Fruit fly (Drosophila melanogaster): ENCODE results near the gene CG33635.
A peak's percentile ranks its signal among the peaks of the same experiment; 100 is the strongest.

CG33635 gene

dm6 chr2L:131466-132270, 26.8 kb downstream of the CG33635 start, which contains the start of gene Gs1 (continued):
- TF ChIP-seq CG8281 (tag; optimal IDR thresholded peaks at IDR 0.05) (no peak), ara (GFP tag; IDR thresholded peaks at IDR 0.05) (no peak), chif (GFP tag; optimal IDR thresholded peaks at IDR 0.05) (no peak), CG11085 (GFP tag; IDR thresholded peaks at IDR 0.05) (no peak), tio (GFP tag; optimal IDR thresholded peaks at IDR 0.05) (no peak), CG11504 (tag; optimal IDR thresholded peaks at IDR 0.05) (peak; percentile 21), Optix (GFP tag; IDR thresholded peaks at IDR 0.05) (no peak), Sin3A (optimal IDR thresholded peaks at IDR 0.05) (no peak), Doc3 (GFP tag; IDR thresholded peaks at IDR 0.05; ENCODE audit: partially characterized antibody) (peak; percentile 14; the same call in 1 of the 3 replicates), sens (GFP tag) (peak; percentile 59), ap (GFP tag; IDR thresholded peaks at IDR 0.05) (no peak), CG16815 (GFP tag; optimal IDR thresholded peaks at IDR 0.05) (no peak), Atf6 (GFP tag; IDR thresholded peaks at IDR 0.05) (peak; percentile 64; the same call in 1 of the 2 replicates), ttk (GFP tag; IDR thresholded peaks at IDR 0.05) (peak; percentile 34; the same call in 1 of the 2 replicates), E2f2 (GFP tag; IDR thresholded peaks at IDR 0.05) (peak; percentile 34; the same call in 1 of the 2 replicates), MTF-1 (GFP tag; optimal IDR thresholded peaks at IDR 0.05; ENCODE audit: borderline replicate concordance) (peak; percentile 37), CG10565 (GFP tag; optimal IDR thresholded peaks at IDR 0.05) (no peak), CG7357 (GFP tag; IDR thresholded peaks at IDR 0.05) (no peak), D19B (GFP tag; optimal IDR thresholded peaks at IDR 0.05) (no peak), GATAe (GFP tag; conservative IDR thresholded peaks at IDR 0.05) (no peak; the same call in 1 of the 2 replicates), CG5180 (GFP tag; optimal IDR thresholded peaks at IDR 0.05) (peak; percentile 10), pho (GFP tag; optimal IDR thresholded peaks at IDR 0.05) (peak; percentile 17), amos (GFP tag; IDR thresholded peaks at IDR 0.05; ENCODE audit: partially characterized antibody) (peak; percentile 10; the same call in 1 of the 2 replicates), Ssrp (tag; optimal IDR thresholded peaks at IDR 0.05) (no peak), B-H2 (GFP tag; optimal IDR thresholded peaks at IDR 0.05) (peak; percentile 72), jigr1 (GFP tag; IDR thresholded peaks at IDR 0.05) (no peak), CG3163 (GFP tag; optimal IDR thresholded peaks at IDR 0.05) (no peak), CG14667 (GFP tag; IDR thresholded peaks at IDR 0.05) (no peak), scrt (GFP tag; optimal IDR thresholded peaks at IDR 0.05) (peak; percentile 41), CG4328 (GFP tag; optimal IDR thresholded peaks at IDR 0.05) (no peak), CG6654 (GFP tag; optimal IDR thresholded peaks at IDR 0.05) (no peak), Opbp (GFP tag; IDR thresholded peaks at IDR 0.05; ENCODE audit: partially characterized antibody) (0 out of 3 replicates have a peak, but pooled peaks have one; percentile 45), CG3726 (GFP tag; IDR thresholded peaks at IDR 0.05) (0 out of 3 replicates have a peak, but pooled peaks have one; percentile 5), Sry-δ (GFP tag; optimal IDR thresholded peaks at IDR 0.05) (no peak), Xrp1 (GFP tag; IDR thresholded peaks at IDR 0.05) (no peak), CG15011 (GFP tag; optimal IDR thresholded peaks at IDR 0.05) (no peak), Sry-β (GFP tag; optimal IDR thresholded peaks at IDR 0.05) (no peak), dati (GFP tag; IDR thresholded peaks at IDR 0.05) (no peak), psq (GFP tag; optimal IDR thresholded peaks at IDR 0.05) (no peak), CG32532 (GFP tag; IDR thresholded peaks at IDR 0.05) (peak; percentile 60; the same call in 1 of the 2 replicates), CG12659 (GFP tag; optimal IDR thresholded peaks at IDR 0.05) (peak; percentile 36), CG15479 (GFP tag; optimal IDR thresholded peaks at IDR 0.05) (no peak), CG17359 (tag; optimal IDR thresholded peaks at IDR 0.05) (peak; percentile 17), CG18011 (GFP tag; optimal IDR thresholded peaks at IDR 0.05) (peak; percentile 4), wek (GFP tag; optimal IDR thresholded peaks at IDR 0.05) (no peak), CG7987 (GFP tag; optimal IDR thresholded peaks at IDR 0.05) (peak; percentile 29), CG5953 (GFP tag; IDR thresholded peaks at IDR 0.05) (no peak), CG17912 (GFP tag; optimal IDR thresholded peaks at IDR 0.05) (no peak), unpg (GFP tag; optimal IDR thresholded peaks at IDR 0.05) (peak; percentile 47)
